Worm (Caenorhabditis elegans): ENCODE data around the gene lin-24.

ce11 chrIV:12088898-12089297, 40.4 kb upstream of the lin-24 start:
- TF ChIP-seq ama-1 (optimal IDR thresholded peaks at IDR 0.05) = peak; percentile 1
- no peak for TF ChIP-seq ama-1 (GFP tag; optimal IDR thresholded peaks at IDR 0.05)
- no peak for TF ChIP-seq snpc-4 (GFP tag; optimal IDR thresholded peaks at IDR 0.05)
- no peak for TF ChIP-seq snpc-4 (tag; optimal IDR thresholded peaks at IDR 0.05)
- TF ChIP-seq F22D6.2 (tag; optimal IDR thresholded peaks at IDR 0.05) = no peak
- TF ChIP-seq B0261.1 (tag; optimal IDR thresholded peaks at IDR 0.05) = no peak
- no peak for TF ChIP-seq lag-1 (GFP tag; IDR thresholded peaks at IDR 0.05)
- TF ChIP-seq lin-26 (GFP tag; IDR thresholded peaks at IDR 0.05) = no peak
- TF ChIP-seq egl-18 (GFP tag; IDR thresholded peaks at IDR 0.05) = no peak
- TF ChIP-seq Y79H2A.3 (GFP tag; conservative IDR thresholded peaks at IDR 0.05) = no peak
- no peak for TF ChIP-seq unc-62 (GFP tag; optimal IDR thresholded peaks at IDR 0.05)
- no peak for TF ChIP-seq ztf-28 (GFP tag; IDR thresholded peaks at IDR 0.05)

Measured in whole organism, young adult.